Fruit fly (Drosophila melanogaster) Kc167 (cell line): ENCODE data around the gene Mrm2.

Source experiments
- h ChIP-seq: fragments of >200 bp; optimal IDR thresholded peaks from 3 replicates; lab custom pipeline; 2018; ENCODE audit warnings: missing external identifiers
- psq ChIP-seq: fragments of >200 bp; optimal IDR thresholded peaks from 2 replicates; lab custom pipeline; 2017; ENCODE audit warnings: missing external identifiers

dm6 chr3R:19858017-19858659 is 3.3 kb upstream of the Mrm2 start:
- TF ChIP-seq psq (lab: Kevin White, UChicago) (no peak), h (lab: Kevin White, UChicago) (no peak)
